Worm (Caenorhabditis elegans) whole organism, L4/young adult: Measurements from ENCODE around the gene rom-2.

ENCODE experiments used
- W03F9.2 ChIP-seq: fragments of 150-350 bp; optimal IDR thresholded peaks from 2 replicates; lab custom pipeline; 2014; ENCODE audit warnings: missing biosample characterization, missing genetic modification characterization
- dao-5 ChIP-seq: sonication (generic microtip); optimal IDR thresholded peaks from 2 replicates; lab custom pipeline; 2016; ENCODE audit warnings: missing genotype, missing genetic modification characterization, moderate library complexity, missing compliant biosample characterization

DNA sequence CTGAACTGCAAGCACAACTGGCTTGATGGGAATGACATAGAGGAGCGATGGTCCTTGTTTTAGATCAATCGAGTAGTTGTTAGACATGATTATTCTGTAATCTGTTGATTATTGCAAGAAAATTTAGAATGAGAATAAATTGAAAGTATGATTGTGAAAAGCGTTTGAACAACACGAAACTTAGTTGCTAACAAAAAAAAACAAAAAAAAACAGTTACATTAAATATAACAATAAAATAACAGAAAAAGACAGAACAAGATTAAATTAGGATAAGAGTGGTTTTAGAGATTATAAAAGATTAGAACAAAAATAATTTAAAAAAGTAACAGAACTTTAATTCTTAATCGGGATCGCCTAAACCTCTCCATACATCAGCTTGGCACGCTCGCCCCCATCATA is 32.2 kb downstream of the rom-2 start, which contains the start of gene C48B4.9:
- TF ChIP-seq W03F9.2 (tag; lab: Kevin White, UChicago) (no peak), dao-5 (tag; lab: Kevin White, UChicago) (no peak)
